Worm (Caenorhabditis elegans) whole organism, midembryonic: Measurements from ENCODE around the gene bath-36.

Experiments
- T22C8.4 ChIP-seq: fragments of 200-800 bp; sonication (Bioruptor generic); IDR thresholded peaks from 2 replicates; pipeline ENCODE4 v1.3.6; 2022; ENCODE audit warnings: missing genetic modification characterization, missing compliant biosample characterization
- cog-1 ChIP-seq: sonication (generic microtip); optimal IDR thresholded peaks from 2 replicates; lab custom pipeline; 2016; ENCODE audit warnings: missing genetic modification characterization, missing compliant biosample characterization
- flt-1 ChIP-seq: fragments of 200-800 bp; sonication (Bioruptor generic); IDR thresholded peaks from 2 replicates; pipeline ENCODE4 v1.3.6; 2022; ENCODE audit warnings: missing genetic modification characterization, missing compliant biosample characterization
- klf-2 ChIP-seq: fragments of 200-800 bp; sonication (Bioruptor generic); conservative IDR thresholded peaks from 2 replicates; pipeline ENCODE4 v1.3.6; 2022; ENCODE audit warnings: missing genetic modification reagents, missing genetic modification characterization, missing compliant biosample characterization
- med-1 ChIP-seq: sonication (generic microtip); optimal IDR thresholded peaks from 2 replicates; lab custom pipeline; 2017; ENCODE audit warnings: missing genetic modification characterization, mild to moderate bottlenecking, missing compliant biosample characterization, antibody characterized with exemption, missing genetic modification reagents; ENCODE audit not compliant: insufficient read depth
- ref-1 ChIP-seq: fragments of 200-800 bp; sonication (Bioruptor generic); conservative IDR thresholded peaks from 2 replicates; pipeline ENCODE4 v1.3.6; 2022; ENCODE audit warnings: missing genetic modification reagents, missing genetic modification characterization, missing compliant biosample characterization
- tab-1 ChIP-seq: fragments of 200-800 bp; sonication (Bioruptor generic); IDR thresholded peaks from 2 replicates; pipeline ENCODE4 v1.3.6; 2022; ENCODE audit warnings: missing genetic modification characterization, missing compliant biosample characterization
- ztf-23 ChIP-seq: fragments of 200-800 bp; sonication (Bioruptor generic); IDR thresholded peaks from 2 replicates; pipeline ENCODE4 v1.3.6; 2022; ENCODE audit warnings: missing genetic modification reagents, missing genetic modification characterization, missing compliant biosample characterization
- ztf-29 ChIP-seq: fragments of 200-800 bp; sonication (Bioruptor generic); IDR thresholded peaks from 2 replicates; pipeline ENCODE4 v1.3.6; 2022; ENCODE audit warnings: missing genetic modification reagents, missing genetic modification characterization, missing compliant biosample characterization

bath-36 gene

ce11 chrV:15232200-15232599 is 44.5 kb downstream of the bath-36 start, which contains the start of gene srw-13:
TSS of gene srw-13 (plus strand) at chrV:15232500.
- TF ChIP-seq tab-1 (GFP tag; lab: Robert Waterston, UW): no peak
- TF ChIP-seq flt-1 (GFP tag; lab: Robert Waterston, UW): no peak
- TF ChIP-seq T22C8.4 (GFP tag; lab: Robert Waterston, UW): no peak
- TF ChIP-seq ztf-23 (GFP tag; lab: Robert Waterston, UW): no peak
- no peak for TF ChIP-seq ztf-29
- TF ChIP-seq ref-1 (GFP tag; lab: Robert Waterston, UW): no peak
- TF ChIP-seq cog-1 (tag; lab: Kevin White, UChicago): no peak
- TF ChIP-seq klf-2 (GFP tag; lab: Robert Waterston, UW): no peak
- no peak for TF ChIP-seq med-1 (GFP tag; lab: Kevin White, UChicago)

- TF ChIP-seq flt-1 (GFP tag; lab: Robert Waterston, UW) (no peak), T22C8.4 (GFP tag; lab: Robert Waterston, UW) (no peak), ref-1 (GFP tag; lab: Robert Waterston, UW) (no peak)
Observed at ce11 chrV:15235661-15236060, 48.0 kb downstream of the bath-36 start, which contains the start of gene nhr-164. TSS of gene nhr-164 (minus strand) at chrV:15235761.

- no peak for TF ChIP-seq klf-2 (GFP tag; lab: Robert Waterston, UW)
Observed at ce11 chrV:15238552-15238951, 50.9 kb downstream of the bath-36 start, which contains the start of gene srw-12. TSS of gene srw-12 (minus strand) at chrV:15238652.
